Fruit fly (Drosophila melanogaster): ENCODE results near the gene CG4572.

Gene CG4572

dm6 chr3R:19880431-19880939 is 16.3 kb upstream of the CG4572 start (continued):
- no peak for TF ChIP-seq ac (GFP tag; optimal IDR thresholded peaks at IDR 0.05)
- no peak for TF ChIP-seq unc-4 (GFP tag; IDR thresholded peaks at IDR 0.05; ENCODE audit: partially characterized antibody)
- TF ChIP-seq exex (tag; optimal IDR thresholded peaks at IDR 0.05), result peak; percentile 44
- TF ChIP-seq NFAT (GFP tag; IDR thresholded peaks at IDR 0.05), result no peak
- TF ChIP-seq Abd-B (GFP tag; optimal IDR thresholded peaks at IDR 0.05), result peak; percentile 40
- TF ChIP-seq Hand (GFP tag; optimal IDR thresholded peaks at IDR 0.05), result peak; percentile 73
- peak; percentile 56 for TF ChIP-seq cwo (GFP tag; optimal IDR thresholded peaks at IDR 0.05)
- TF ChIP-seq wor (GFP tag; IDR thresholded peaks at IDR 0.05), result no peak
- TF ChIP-seq nmo (GFP tag; optimal IDR thresholded peaks at IDR 0.05), result peak; percentile 46
- no peak for TF ChIP-seq gsb-n (tag; optimal IDR thresholded peaks at IDR 0.05)
- peak; percentile 21 for TF ChIP-seq tin (GFP tag; optimal IDR thresholded peaks at IDR 0.05)
- no peak for TF ChIP-seq CG7357 (GFP tag; IDR thresholded peaks at IDR 0.05)
- peak; percentile 56 for TF ChIP-seq CG15601 (tag; optimal IDR thresholded peaks at IDR 0.05)
- no peak for TF ChIP-seq Sry-β (GFP tag; optimal IDR thresholded peaks at IDR 0.05)
- no peak for TF ChIP-seq CG9797 (GFP tag; optimal IDR thresholded peaks at IDR 0.05)
- TF ChIP-seq pb (GFP tag; optimal IDR thresholded peaks at IDR 0.05), result no peak
- no peak for TF ChIP-seq CG3065 (GFP tag; optimal IDR thresholded peaks at IDR 0.05)
- TF ChIP-seq scrt (GFP tag; optimal IDR thresholded peaks at IDR 0.05), result peak; percentile 58
- TF ChIP-seq Ssrp (tag; optimal IDR thresholded peaks at IDR 0.05), result peak; percentile 38
- TF ChIP-seq CG9215 (GFP tag; IDR thresholded peaks at IDR 0.05), result no peak
- TF ChIP-seq onecut (GFP tag; IDR thresholded peaks at IDR 0.05), result no peak; the same call in 1 of the 2 replicates
- TF ChIP-seq Sox100B (GFP tag; optimal IDR thresholded peaks at IDR 0.05), result peak; percentile 75
- TF ChIP-seq CG8388 (GFP tag; optimal IDR thresholded peaks at IDR 0.05), result peak; percentile 40
- TF ChIP-seq kni (GFP tag; optimal IDR thresholded peaks at IDR 0.05), result peak; percentile 65
- TF ChIP-seq CG11247 (GFP tag; IDR thresholded peaks at IDR 0.05), result 0 out of 2 replicates have a peak, but pooled peaks have one; percentile 50
- peak; percentile 32 for TF ChIP-seq Sox102F (GFP tag; optimal IDR thresholded peaks at IDR 0.05)
- TF ChIP-seq Bteb2 (GFP tag; optimal IDR thresholded peaks at IDR 0.05), result no peak
- TF ChIP-seq CG8089 (GFP tag; optimal IDR thresholded peaks at IDR 0.05), result no peak
- peak in 1 of 2 experiments; percentile 59 for TF ChIP-seq bsh (GFP tag; optimal IDR thresholded peaks at IDR 0.05)
- no peak for TF ChIP-seq Six4 (GFP tag; optimal IDR thresholded peaks at IDR 0.05)
- TF ChIP-seq CG11695 (GFP tag; IDR thresholded peaks at IDR 0.05), result peak; percentile 52; the same call in 1 of the 3 replicates
- TF ChIP-seq CG2129 (GFP tag; IDR thresholded peaks at IDR 0.05; ENCODE audit: partially characterized antibody), result no peak
- no peak for TF ChIP-seq gem (tag; optimal IDR thresholded peaks at IDR 0.05)
- peak; percentile 5 for TF ChIP-seq CG2116 (GFP tag; optimal IDR thresholded peaks at IDR 0.05)
- no peak for TF ChIP-seq CG8478 (optimal IDR thresholded peaks at IDR 0.05)
- TF ChIP-seq cad (GFP tag; optimal IDR thresholded peaks at IDR 0.05), result no peak
- peak; percentile 68 for TF ChIP-seq Nf-YC (tag; optimal IDR thresholded peaks at IDR 0.05)
- TF ChIP-seq usp (GFP tag; optimal IDR thresholded peaks at IDR 0.05), result no peak
- TF ChIP-seq CG9437 (GFP tag; optimal IDR thresholded peaks at IDR 0.05), result peak; percentile 64
- no peak for TF ChIP-seq nom (GFP tag; optimal IDR thresholded peaks at IDR 0.05)
- TF ChIP-seq lola (GFP tag; optimal IDR thresholded peaks at IDR 0.05), result no peak
- peak; percentile 63; the same call in 2 of the 3 replicates for TF ChIP-seq Aef1 (GFP tag; IDR thresholded peaks at IDR 0.05)
- peak; percentile 28 for TF ChIP-seq CG12769 (tag; optimal IDR thresholded peaks at IDR 0.05)
- no peak; the same call in 2 of the 3 replicates for TF ChIP-seq croc (GFP tag; conservative IDR thresholded peaks at IDR 0.05)
- no peak for TF ChIP-seq CG42726 (GFP tag; IDR thresholded peaks at IDR 0.05; ENCODE audit: partially characterized antibody)
- TF ChIP-seq CG1602 (GFP tag; optimal IDR thresholded peaks at IDR 0.05), result peak; percentile 13
- TF ChIP-seq nerfin-2 (GFP tag; IDR thresholded peaks at IDR 0.05; ENCODE audit: partially characterized antibody), result no peak
- TF ChIP-seq CG2889 (GFP tag; IDR thresholded peaks at IDR 0.05), result no peak
- no peak for TF ChIP-seq CG8359 (GFP tag; optimal IDR thresholded peaks at IDR 0.05; ENCODE audit: borderline replicate concordance)
